Worm (Caenorhabditis elegans) whole organism, mixed stage, embryonic: ENCODE data around the gene hsp-43.

Experiments
- M03D4.4 ChIP-seq: sonication (generic microtip); optimal IDR thresholded peaks from 2 replicates; lab custom pipeline; 2017; ENCODE audit warnings: mild to moderate bottlenecking, missing genetic modification characterization, missing compliant biosample characterization
- bed-3 ChIP-seq: fragments of 200-800 bp; sonication (Bioruptor generic); optimal IDR thresholded peaks from 3 replicates; lab custom pipeline; 2018; ENCODE audit warnings: mild to moderate bottlenecking, missing genetic modification characterization, moderate library complexity, missing compliant biosample characterization
- blmp-1 ChIP-seq: fragments of 150-350 bp; optimal IDR thresholded peaks from 2 replicates; lab custom pipeline; 2014; ENCODE audit warnings: missing biosample characterization, missing genetic modification characterization
- ceh-39 ChIP-seq: fragments of 150-350 bp; optimal IDR thresholded peaks from 2 replicates; lab custom pipeline; 2014; ENCODE audit warnings: missing biosample characterization, missing genetic modification characterization
- ceh-43 ChIP-seq: fragments of 200-800 bp; sonication (Bioruptor generic); optimal IDR thresholded peaks from 2 replicates; lab custom pipeline; 2018; ENCODE audit warnings: mild to moderate bottlenecking, missing genetic modification characterization, moderate library complexity, missing compliant biosample characterization
- ceh-83 ChIP-seq: fragments of 200-800 bp; sonication (Bioruptor generic); optimal IDR thresholded peaks from 2 replicates; lab custom pipeline; 2018; ENCODE audit warnings: mild to moderate bottlenecking, missing genetic modification characterization, missing compliant biosample characterization
- ces-1 ChIP-seq: fragments of 150-350 bp; optimal IDR thresholded peaks from 2 replicates; lab custom pipeline; 2014; ENCODE audit warnings: missing biosample characterization, missing genetic modification reagents, missing genetic modification characterization
- cnd-1 ChIP-seq: fragments of 200-800 bp; sonication (Bioruptor generic); optimal IDR thresholded peaks from 2 replicates; lab custom pipeline; 2018; ENCODE audit warnings: mild to moderate bottlenecking, missing genetic modification characterization, missing compliant biosample characterization
- drap-1 ChIP-seq: fragments of 200-800 bp; sonication (Bioruptor generic); optimal IDR thresholded peaks from 3 replicates; lab custom pipeline; 2018; ENCODE audit warnings: mild to moderate bottlenecking, missing genetic modification characterization, missing compliant biosample characterization
- elt-1 ChIP-seq: sonication (generic microtip); optimal IDR thresholded peaks from 2 replicates; lab custom pipeline; 2017; ENCODE audit warnings: missing genetic modification characterization, mild to moderate bottlenecking, missing compliant biosample characterization, antibody characterized with exemption, moderate library complexity, borderline replicate concordance; ENCODE audit not compliant: insufficient read depth
- elt-3 ChIP-seq: fragments of 150-350 bp; optimal IDR thresholded peaks from 2 replicates; lab custom pipeline; 2014; ENCODE audit warnings: missing biosample characterization, missing genetic modification characterization
- flh-1 ChIP-seq: fragments of 200-800 bp; sonication (Bioruptor generic); optimal IDR thresholded peaks from 2 replicates; lab custom pipeline; 2018; ENCODE audit warnings: mild to moderate bottlenecking, missing genetic modification characterization, moderate library complexity, missing compliant biosample characterization
- ham-2 ChIP-seq: fragments of 200-800 bp; sonication (Bioruptor generic); optimal IDR thresholded peaks from 2 replicates; lab custom pipeline; 2018; ENCODE audit warnings: mild to moderate bottlenecking, missing genetic modification characterization, missing compliant biosample characterization
- hlh-1 ChIP-seq: fragments of 150-350 bp; optimal IDR thresholded peaks from 2 replicates; lab custom pipeline; 2014; ENCODE audit warnings: missing biosample characterization, missing genetic modification reagents, missing genetic modification characterization
- lin-13 ChIP-seq: fragments of 150-350 bp; optimal IDR thresholded peaks from 2 replicates; lab custom pipeline; 2014; ENCODE audit warnings: missing biosample characterization, missing genetic modification characterization
- lin-32 ChIP-seq: fragments of 200-800 bp; sonication (Bioruptor generic); optimal IDR thresholded peaks from 2 replicates; lab custom pipeline; 2018; ENCODE audit warnings: mild to moderate bottlenecking, missing genetic modification characterization, missing compliant biosample characterization
- lsy-2 ChIP-seq: fragments of 150-350 bp; optimal IDR thresholded peaks from 2 replicates; lab custom pipeline; 2014; ENCODE audit warnings: missing biosample characterization, missing genetic modification characterization
- mab-5 ChIP-seq: fragments of 150-350 bp; optimal IDR thresholded peaks from 2 replicates; lab custom pipeline; 2014; ENCODE audit warnings: missing biosample characterization, missing genetic modification characterization
- mep-1 ChIP-seq: fragments of 150-350 bp; optimal IDR thresholded peaks from 2 replicates; lab custom pipeline; 2017; ENCODE audit warnings: missing biosample characterization, missing genetic modification reagents, missing genetic modification characterization, inconsistent platforms
- mls-2 ChIP-seq: sonication (generic microtip); optimal IDR thresholded peaks from 2 replicates; lab custom pipeline; 2016; ENCODE audit warnings: mild to moderate bottlenecking, missing genetic modification characterization, moderate library complexity, missing compliant biosample characterization
- nhr-12 ChIP-seq: fragments of 150-350 bp; optimal IDR thresholded peaks from 2 replicates; lab custom pipeline; 2014; ENCODE audit warnings: missing biosample characterization, missing genetic modification characterization
- nhr-2 ChIP-seq: fragments of 150-350 bp; optimal IDR thresholded peaks from 2 replicates; lab custom pipeline; 2014; ENCODE audit warnings: missing biosample characterization, missing genetic modification characterization
- nhr-237 ChIP-seq: fragments of 150-350 bp; optimal IDR thresholded peaks from 2 replicates; lab custom pipeline; 2014; ENCODE audit warnings: missing biosample characterization, missing genetic modification characterization
- nhr-28 ChIP-seq: fragments of 150-350 bp; optimal IDR thresholded peaks from 2 replicates; lab custom pipeline; 2014; ENCODE audit warnings: missing biosample characterization, missing genetic modification characterization
- nhr-76 ChIP-seq: sonication (generic microtip); optimal IDR thresholded peaks from 2 replicates; lab custom pipeline; 2017; ENCODE audit warnings: missing biosample characterization, missing genetic modification characterization
- pha-4 ChIP-seq: fragments of 150-350 bp; optimal IDR thresholded peaks from 2 replicates; lab custom pipeline; 2018; ENCODE audit warnings: missing biosample characterization, missing genetic modification reagents, missing genetic modification characterization
- sem-2 ChIP-seq: fragments of 200-800 bp; sonication (Bioruptor generic); optimal IDR thresholded peaks from 2 replicates; lab custom pipeline; 2018; ENCODE audit warnings: mild to moderate bottlenecking, missing genetic modification characterization, missing compliant biosample characterization
- snpc-4 ChIP-seq: fragments of 150-350 bp; optimal IDR thresholded peaks from 2 replicates; lab custom pipeline; 2014; ENCODE audit warnings: missing biosample characterization, missing genetic modification characterization
- sptf-1 ChIP-seq: sonication (generic microtip); optimal IDR thresholded peaks from 2 replicates; lab custom pipeline; 2017; ENCODE audit warnings: mild to moderate bottlenecking, missing genetic modification characterization, moderate library complexity, missing compliant biosample characterization
- tbx-8 ChIP-seq: fragments of 200-800 bp; sonication (Bioruptor generic); optimal IDR thresholded peaks from 2 replicates; lab custom pipeline; 2018; ENCODE audit warnings: mild to moderate bottlenecking, missing genetic modification characterization, moderate library complexity, missing compliant biosample characterization
- unc-120 ChIP-seq: sonication (generic microtip); optimal IDR thresholded peaks from 2 replicates; lab custom pipeline; 2017; ENCODE audit warnings: missing genetic modification characterization, missing compliant biosample characterization; ENCODE audit not compliant: poor library complexity, severe bottlenecking
- unc-39 ChIP-seq: fragments of 150-350 bp; optimal IDR thresholded peaks from 2 replicates; lab custom pipeline; 2014; ENCODE audit warnings: missing biosample characterization, missing genetic modification characterization
- unc-62 ChIP-seq: fragments of 150-350 bp; optimal IDR thresholded peaks from 2 replicates; lab custom pipeline; 2014; ENCODE audit warnings: missing biosample characterization, missing genetic modification reagents, missing genetic modification characterization
- zip-8 ChIP-seq: fragments of 150-350 bp; optimal IDR thresholded peaks from 2 replicates; lab custom pipeline; 2014; ENCODE audit warnings: missing biosample characterization, missing genetic modification characterization
- ztf-11 ChIP-seq: fragments of 150-350 bp; optimal IDR thresholded peaks from 2 replicates; lab custom pipeline; 2014; ENCODE audit warnings: missing biosample characterization, missing genetic modification characterization

Gene hsp-43

DNA sequence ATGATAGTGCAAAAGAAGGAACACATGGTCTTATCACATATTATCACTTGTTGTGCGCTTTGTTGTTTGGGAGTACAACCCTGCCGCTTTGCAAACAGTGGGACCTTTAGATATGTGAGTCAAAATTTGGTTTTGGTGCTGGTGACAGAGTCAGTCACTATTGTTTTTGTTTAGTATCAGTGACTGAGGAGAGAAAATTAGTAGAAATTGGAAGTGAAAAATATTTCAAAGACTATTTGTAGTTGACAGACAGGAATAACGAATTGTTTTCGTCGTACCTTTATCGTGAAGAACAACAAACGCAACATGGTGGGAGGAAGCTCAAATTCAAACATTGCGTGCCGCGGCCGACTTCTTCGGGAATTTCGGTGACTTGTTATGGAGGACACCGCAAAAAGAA, 18.8 kb downstream of the hsp-43 start, which contains the start of gene lrch-1:
TSS of gene lrch-1 (minus strand) at position 101 of the 400 bp plus-strand sequence.
- TF ChIP-seq zip-8 (tag; lab: Kevin White, UChicago) (no peak), sptf-1 (tag; lab: Kevin White, UChicago) (no peak), nhr-76 (tag; lab: Kevin White, UChicago) (no peak), bed-3 (GFP tag; lab: Kevin White, UChicago) (no peak), lin-32 (GFP tag; lab: Kevin White, UChicago) (no peak), lin-13 (tag; lab: Kevin White, UChicago) (no peak), lsy-2 (tag; lab: Kevin White, UChicago) (no peak), nhr-2 (tag; lab: Kevin White, UChicago) (no peak)

DNA sequence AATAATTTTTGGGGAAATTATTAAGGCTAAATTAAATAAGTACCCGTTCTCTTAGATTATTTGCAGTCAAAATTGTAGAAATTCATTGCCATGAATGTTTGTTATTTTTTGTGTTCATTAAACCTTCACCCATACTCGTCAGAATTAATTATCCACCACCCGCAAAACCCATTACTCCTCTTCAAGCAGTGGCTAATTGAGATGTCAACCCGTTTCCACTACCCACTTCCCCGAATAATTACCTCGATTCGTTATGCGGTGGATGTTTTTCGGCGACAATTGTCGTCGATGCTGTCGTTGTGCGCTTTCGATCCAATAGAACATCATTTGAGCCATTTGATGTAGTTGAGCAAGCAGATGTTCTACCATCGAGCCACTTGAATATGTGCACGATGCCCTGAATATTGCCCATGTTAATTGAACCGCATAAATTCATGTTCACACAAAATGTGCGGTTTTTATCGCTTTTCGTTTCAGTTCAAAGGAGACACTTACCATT, 24.0 kb downstream of the hsp-43 start:
- TF ChIP-seq tbx-8 (no peak), blmp-1 (tag; lab: Kevin White, UChicago) (no peak), mep-1 (no peak), elt-3 (tag; lab: Kevin White, UChicago) (no peak), ham-2 (GFP tag; lab: Kevin White, UChicago) (no peak), nhr-12 (tag; lab: Kevin White, UChicago) (no peak), bed-3 (GFP tag; lab: Kevin White, UChicago) (no peak), ces-1 (peak; percentile 88), ceh-43 (GFP tag; lab: Kevin White, UChicago) (peak; percentile 55), flh-1 (GFP tag; lab: Kevin White, UChicago) (no peak), unc-120 (tag; lab: Kevin White, UChicago) (no peak)
- TF ChIP-seq, all 35 proteins: peak for 2

DNA sequence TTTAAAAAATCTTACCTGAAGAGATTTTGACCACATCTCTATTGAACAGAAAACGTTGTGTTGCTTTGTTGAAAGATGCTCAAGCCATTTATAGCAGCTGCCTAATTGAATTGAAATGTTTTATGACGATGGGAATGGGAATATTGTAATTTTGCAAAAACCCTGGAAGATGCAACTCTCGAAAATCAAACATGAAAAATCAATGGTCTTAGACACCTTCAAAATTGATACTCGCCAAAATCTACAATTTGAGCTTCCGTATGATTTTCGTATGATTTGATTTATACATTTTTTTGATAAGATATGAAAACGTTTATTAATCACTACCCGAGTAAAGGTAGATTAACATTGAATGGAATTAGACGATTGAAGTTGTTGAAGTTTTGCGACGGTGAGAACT, 26.9 kb downstream of the hsp-43 start, which contains the start of gene C14F11.7:
TSS of gene C14F11.7 (minus strand) at position 101 of the 400 bp plus-strand sequence.
- TF ChIP-seq blmp-1 (tag; lab: Kevin White, UChicago) (no peak), ham-2 (GFP tag; lab: Kevin White, UChicago) (no peak), nhr-2 (tag; lab: Kevin White, UChicago) (no peak), nhr-76 (tag; lab: Kevin White, UChicago) (no peak), unc-120 (tag; lab: Kevin White, UChicago) (no peak), zip-8 (tag; lab: Kevin White, UChicago) (no peak), elt-1 (tag; lab: Kevin White, UChicago) (no peak), M03D4.4 (tag; lab: Kevin White, UChicago) (no peak), ceh-43 (GFP tag; lab: Kevin White, UChicago) (no peak), sptf-1 (tag; lab: Kevin White, UChicago) (no peak), nhr-12 (tag; lab: Kevin White, UChicago) (no peak), flh-1 (GFP tag; lab: Kevin White, UChicago) (no peak), lsy-2 (tag; lab: Kevin White, UChicago) (no peak), unc-62 (no peak), elt-3 (tag; lab: Kevin White, UChicago) (no peak), nhr-237 (tag; lab: Kevin White, UChicago) (no peak)
- TF ChIP-seq, all 35 proteins: peak for 0

DNA sequence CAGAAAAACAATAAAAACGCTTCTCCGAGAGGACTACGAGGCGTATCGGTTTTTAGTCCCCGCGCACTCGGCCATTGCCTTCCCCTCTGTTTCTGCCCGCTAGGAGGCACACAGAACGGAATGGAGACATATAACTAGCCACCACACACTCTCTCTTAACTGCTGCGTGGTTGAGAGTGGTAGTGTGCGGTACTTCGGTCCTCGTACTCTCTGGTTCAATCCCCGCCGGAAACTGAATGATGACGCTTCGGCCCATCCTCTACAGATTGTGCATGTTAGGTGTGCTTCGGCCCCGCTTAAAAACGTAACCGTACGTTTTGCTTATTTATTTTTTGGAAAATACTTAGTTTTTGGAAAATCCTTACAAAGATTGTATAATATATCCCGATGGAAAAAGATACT, 27.7 kb downstream of the hsp-43 start, which contains the start of gene T13C5.6:
TSS of gene T13C5.6 (minus strand) at position 1 of the 402 bp plus-strand sequence.
- TF ChIP-seq lin-13 (tag; lab: Kevin White, UChicago): peak; percentile 90
- TF ChIP-seq nhr-237 (tag; lab: Kevin White, UChicago): peak; percentile 76
- TF ChIP-seq nhr-12 (tag; lab: Kevin White, UChicago): peak; percentile 64
- TF ChIP-seq ceh-83 (GFP tag; lab: Kevin White, UChicago): peak; percentile 97
- TF ChIP-seq mls-2 (tag; lab: Kevin White, UChicago): peak; percentile 99
- TF ChIP-seq elt-1 (tag; lab: Kevin White, UChicago): peak; percentile 37
- TF ChIP-seq M03D4.4 (tag; lab: Kevin White, UChicago): peak; percentile 97
- TF ChIP-seq ztf-11 (tag; lab: Kevin White, UChicago): peak; percentile 66
- TF ChIP-seq pha-4 (tag; lab: Kevin White, UChicago): peak; percentile 95
- peak; percentile 89 for TF ChIP-seq unc-39
- TF ChIP-seq nhr-76 (tag; lab: Kevin White, UChicago): peak; percentile 71
- TF ChIP-seq drap-1 (GFP tag; lab: Kevin White, UChicago): peak; percentile 99
- peak; percentile 98 for TF ChIP-seq cnd-1 (tag; lab: Kevin White, UChicago)
- peak; percentile 72 for TF ChIP-seq lsy-2 (tag; lab: Kevin White, UChicago)
- TF ChIP-seq elt-3 (tag; lab: Kevin White, UChicago): peak; percentile 45
- peak; percentile 89 for TF ChIP-seq flh-1 (GFP tag; lab: Kevin White, UChicago)
- peak; percentile 96 for TF ChIP-seq lin-32 (GFP tag; lab: Kevin White, UChicago)
- peak; percentile 84 for TF ChIP-seq unc-62
- peak; percentile 91 for TF ChIP-seq bed-3 (GFP tag; lab: Kevin White, UChicago)
- peak; percentile 84 for TF ChIP-seq ces-1
- TF ChIP-seq ceh-39 (tag; lab: Kevin White, UChicago): peak; percentile 62
- TF ChIP-seq nhr-28: peak; percentile 75
- TF ChIP-seq ceh-43 (GFP tag; lab: Kevin White, UChicago): peak; percentile 95
- no peak for TF ChIP-seq snpc-4 (tag; lab: Kevin White, UChicago)
- peak; percentile 26 for TF ChIP-seq mab-5 (tag; lab: Kevin White, UChicago)
- TF ChIP-seq zip-8 (tag; lab: Kevin White, UChicago): no peak
- peak; percentile 93 for TF ChIP-seq sem-2 (GFP tag; lab: Kevin White, UChicago)
- peak; percentile 18 for TF ChIP-seq nhr-2 (tag; lab: Kevin White, UChicago)
- peak; percentile 97 for TF ChIP-seq ham-2 (GFP tag; lab: Kevin White, UChicago)
- peak; percentile 97 for TF ChIP-seq tbx-8
- peak; percentile 94 for TF ChIP-seq mep-1
- TF ChIP-seq unc-120 (tag; lab: Kevin White, UChicago): peak; percentile 97
- no peak for TF ChIP-seq blmp-1 (tag; lab: Kevin White, UChicago)
- TF ChIP-seq sptf-1 (tag; lab: Kevin White, UChicago): peak; percentile 98
- TF ChIP-seq hlh-1 (tag; lab: Kevin White, UChicago): peak; percentile 78
- TF ChIP-seq, all 35 proteins: peak for 32
